Worm (Caenorhabditis elegans): Measurements from ENCODE around the gene tag-281.

The tag-281 gene

DNA sequence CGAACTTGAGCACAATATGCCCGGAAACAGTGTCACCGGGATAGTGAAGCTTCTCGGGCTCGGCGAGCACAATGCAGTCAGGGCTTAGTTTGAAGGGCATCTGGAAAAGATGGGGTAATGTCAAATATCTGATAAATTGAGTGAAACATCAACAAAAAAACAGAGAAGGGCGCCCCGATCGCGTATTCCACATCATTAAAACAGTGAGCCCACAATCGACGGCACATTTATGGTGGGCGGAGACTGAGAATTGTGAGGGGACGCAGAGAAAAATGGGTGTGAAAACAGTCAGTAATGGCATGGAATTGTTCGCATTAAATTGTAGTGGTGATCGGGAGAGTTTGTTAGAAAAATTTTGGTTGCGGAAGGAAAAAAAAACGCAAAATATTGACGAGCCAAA lies 21.2 kb downstream of the tag-281 start, which contains the start of gene arrd-9:
Gene arrd-9, minus strand, starts transcription at position 101 of the 400 bp plus-strand sequence.
- TF ChIP-seq dao-5 (tag; optimal IDR thresholded peaks at IDR 0.05) (no peak), him-1 (tag; optimal IDR thresholded peaks at IDR 0.05) (no peak), W03F9.2 (tag; optimal IDR thresholded peaks at IDR 0.05) (no peak)

DNA sequence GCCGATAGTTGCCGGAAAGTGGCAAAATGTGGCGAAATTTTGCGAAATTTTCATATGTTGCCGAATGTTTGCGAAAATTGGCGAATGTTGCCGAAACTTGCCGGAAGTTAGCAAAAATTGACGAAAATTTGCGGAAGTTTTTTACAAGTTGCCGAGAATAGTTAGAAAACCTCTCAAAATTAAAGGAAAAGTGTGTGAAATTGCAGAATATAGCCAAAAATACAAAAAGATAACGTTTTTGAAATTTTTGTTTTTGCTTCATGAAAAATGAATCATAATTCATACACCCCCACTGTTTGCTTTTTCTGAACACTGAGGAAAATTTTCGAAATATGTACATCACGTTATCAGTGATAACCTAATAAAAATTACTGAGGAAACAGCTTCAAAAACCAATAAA lies 22.1 kb downstream of the tag-281 start:
- TF ChIP-seq dao-5 (tag; optimal IDR thresholded peaks at IDR 0.05) (no peak), him-1 (tag; optimal IDR thresholded peaks at IDR 0.05) (no peak), W03F9.2 (tag; optimal IDR thresholded peaks at IDR 0.05) (no peak)

DNA sequence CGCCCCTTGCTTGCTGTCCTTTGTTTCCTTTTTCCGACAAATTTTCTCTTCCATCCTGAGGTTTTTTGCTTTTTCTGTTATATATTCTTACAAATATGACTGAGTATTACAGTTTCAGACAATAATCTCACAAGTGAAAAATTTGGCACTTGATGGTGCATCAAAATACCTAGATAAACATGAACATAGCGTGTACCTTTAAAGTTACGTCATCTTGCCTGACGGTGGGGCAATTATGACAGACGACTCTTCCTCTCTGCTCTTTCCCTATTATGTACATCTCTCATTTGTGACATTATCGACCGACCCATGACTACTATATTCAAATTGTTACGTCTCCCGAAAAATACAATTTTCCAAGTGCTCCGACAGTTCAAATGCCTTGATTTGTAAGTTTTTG lies 23.1 kb downstream of the tag-281 start, which contains the start of gene fbxb-102:
Gene fbxb-102, plus strand, starts transcription at position 301 of the 400 bp plus-strand sequence.
- TF ChIP-seq W03F9.2 (tag; optimal IDR thresholded peaks at IDR 0.05) (no peak), him-1 (tag; optimal IDR thresholded peaks at IDR 0.05) (no peak), dao-5 (tag; optimal IDR thresholded peaks at IDR 0.05) (no peak)

DNA sequence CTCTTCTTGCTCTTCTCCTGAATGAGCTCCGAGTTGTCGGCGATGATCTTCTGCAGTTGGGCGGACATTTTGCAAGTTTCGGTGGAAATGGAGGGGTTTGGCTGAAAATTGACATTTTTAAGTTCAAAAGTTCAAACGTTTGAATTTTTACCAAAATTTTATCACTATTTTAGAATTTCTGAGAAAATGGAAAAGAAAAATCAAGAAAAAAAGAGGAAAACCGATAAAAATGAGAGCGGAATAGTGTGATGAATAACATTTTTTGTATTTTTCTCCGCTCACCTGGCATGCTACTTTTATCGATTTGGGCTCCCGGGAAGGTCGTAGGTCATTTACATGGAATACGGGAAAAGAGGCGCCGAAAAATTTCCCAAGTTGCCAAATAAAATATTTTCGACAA lies 25.5 kb downstream of the tag-281 start, which contains the start of gene F15A4.10:
Gene F15A4.10, minus strand, starts transcription at position 101 of the 400 bp plus-strand sequence.
- TF ChIP-seq him-1 (tag; optimal IDR thresholded peaks at IDR 0.05) (no peak), W03F9.2 (tag; optimal IDR thresholded peaks at IDR 0.05) (no peak), dao-5 (tag; optimal IDR thresholded peaks at IDR 0.05) (no peak)

DNA sequence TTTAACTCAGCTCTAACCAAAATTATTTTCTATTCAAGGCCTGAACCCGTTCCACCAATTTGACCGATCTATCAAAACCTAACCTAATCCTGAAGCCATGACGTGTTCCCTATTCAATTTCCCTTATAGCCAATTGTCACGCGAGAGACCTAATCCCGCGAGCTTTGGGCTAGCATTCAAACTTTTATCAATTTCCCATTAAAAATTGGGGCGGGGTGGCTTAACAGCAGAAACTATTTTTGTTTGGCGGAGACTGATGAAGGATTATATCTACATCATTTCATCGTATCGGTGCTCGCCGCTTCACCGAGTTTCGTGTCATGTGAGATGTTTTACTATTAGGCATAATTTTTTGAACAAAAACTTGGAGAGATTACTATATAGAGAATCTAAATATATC lies 29.2 kb downstream of the tag-281 start:
- no peak for TF ChIP-seq him-1 (tag; optimal IDR thresholded peaks at IDR 0.05)
- no peak for TF ChIP-seq W03F9.2 (tag; optimal IDR thresholded peaks at IDR 0.05)
- TF ChIP-seq dao-5 (tag; optimal IDR thresholded peaks at IDR 0.05), result no peak

DNA sequence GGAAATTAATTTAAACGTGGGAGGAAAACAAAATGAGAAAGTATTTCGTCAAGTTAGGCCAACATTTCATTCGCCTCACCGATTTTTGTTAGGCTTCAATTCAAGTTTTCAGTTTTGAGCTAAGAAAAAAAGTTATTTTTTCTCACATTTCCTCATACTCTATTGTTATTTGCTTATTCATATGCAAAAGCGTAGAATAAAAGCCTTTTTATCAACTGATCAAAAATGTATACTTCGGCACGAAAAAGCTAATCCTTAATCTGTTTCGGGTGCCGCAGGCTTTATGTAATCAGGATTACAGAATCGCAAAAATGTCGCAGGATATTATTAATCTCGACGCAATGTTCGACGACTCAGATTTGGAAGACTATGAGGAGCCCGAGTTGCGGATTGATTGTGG lies 30.3 kb downstream of the tag-281 start, which contains the start of gene T21B4.15:
Gene T21B4.15, plus strand, starts transcription at position 301 of the 400 bp plus-strand sequence.
- TF ChIP-seq W03F9.2 (tag; optimal IDR thresholded peaks at IDR 0.05) (no peak), him-1 (tag; optimal IDR thresholded peaks at IDR 0.05) (no peak), dao-5 (tag; optimal IDR thresholded peaks at IDR 0.05) (no peak)

DNA sequence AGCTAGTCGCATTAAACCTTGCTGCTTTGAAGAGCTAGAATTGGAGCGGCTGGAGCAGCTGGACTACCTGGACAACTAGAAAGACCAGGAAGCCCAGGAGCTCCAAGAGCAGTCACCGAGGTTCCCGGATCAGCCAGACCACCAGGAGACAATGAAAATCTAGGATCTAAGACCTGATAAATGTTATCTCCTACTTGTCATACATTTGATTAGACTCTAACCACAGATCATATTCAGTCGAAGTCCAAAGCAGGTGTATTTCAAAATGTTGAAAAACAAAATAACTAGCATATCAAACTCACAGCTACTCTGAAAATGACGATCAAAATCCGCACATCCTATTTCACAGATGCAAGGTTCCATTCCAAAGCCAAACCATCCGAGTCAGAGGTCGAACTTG lies 32.4 kb downstream of the tag-281 start, which contains the start of gene srz-6:
Gene srz-6, plus strand, starts transcription at position 301 of the 400 bp plus-strand sequence.
- TF ChIP-seq W03F9.2 (tag; optimal IDR thresholded peaks at IDR 0.05), result no peak
- TF ChIP-seq dao-5 (tag; optimal IDR thresholded peaks at IDR 0.05), result no peak
- no peak for TF ChIP-seq him-1 (tag; optimal IDR thresholded peaks at IDR 0.05)

DNA sequence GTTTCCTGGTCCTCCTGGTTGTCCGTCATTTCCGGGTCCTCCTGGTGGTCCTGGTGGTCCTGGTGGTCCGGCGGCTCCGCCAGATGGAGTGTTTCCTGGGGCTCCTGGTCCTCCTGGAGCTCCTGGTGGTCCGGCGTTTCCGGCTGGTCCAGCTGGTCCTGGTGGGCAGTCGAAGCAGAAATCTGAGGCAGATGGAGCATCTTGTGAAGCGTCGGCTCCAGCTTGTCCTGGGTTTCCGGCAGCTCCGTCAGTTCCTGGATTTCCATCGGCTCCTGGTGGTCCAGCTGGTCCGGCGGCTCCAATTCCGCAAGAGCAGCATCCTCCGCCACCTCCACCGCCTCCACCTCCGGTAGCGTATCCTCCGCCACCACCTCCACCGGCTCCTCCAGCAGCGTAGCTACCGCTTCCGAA lies 34.5 kb downstream of the tag-281 start:
- no peak for TF ChIP-seq W03F9.2 (tag; optimal IDR thresholded peaks at IDR 0.05)
- TF ChIP-seq dao-5 (tag; optimal IDR thresholded peaks at IDR 0.05), result no peak
- no peak for TF ChIP-seq him-1 (tag; optimal IDR thresholded peaks at IDR 0.05)

DNA sequence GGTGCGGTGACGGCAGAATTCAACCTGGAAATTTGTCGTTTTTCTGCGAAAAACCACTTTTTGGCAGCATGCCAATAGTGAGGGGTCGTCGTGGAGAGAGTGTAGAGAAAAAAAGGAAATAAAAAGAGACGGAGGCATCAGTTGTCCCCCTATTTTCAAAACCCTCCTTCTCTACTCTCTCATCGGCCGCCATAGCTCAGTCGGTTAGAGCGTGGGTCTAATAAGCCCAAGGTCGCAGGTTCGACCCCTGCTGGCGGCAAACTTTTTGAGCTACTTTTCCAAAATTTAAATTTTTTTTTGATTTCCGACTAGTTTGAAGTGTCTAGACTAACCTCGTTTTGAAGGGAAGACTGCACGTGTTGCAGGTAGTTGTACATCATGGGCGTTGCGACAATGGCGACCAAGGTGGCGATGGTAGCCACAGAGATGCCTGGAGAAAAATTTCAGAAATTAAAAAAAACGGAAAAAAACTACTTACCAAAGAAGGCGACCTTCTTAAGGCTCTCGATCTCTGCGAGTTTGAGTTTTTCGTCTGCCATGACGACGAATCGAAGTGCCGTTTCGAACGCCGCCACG lies 35.1 kb downstream of the tag-281 start, which contains the start of gene col-85:
Gene col-85, minus strand, starts transcription at position 540 of the 576 bp plus-strand sequence.
- TF ChIP-seq W03F9.2 (tag; optimal IDR thresholded peaks at IDR 0.05) (peak; percentile 51), dao-5 (tag; optimal IDR thresholded peaks at IDR 0.05) (peak; percentile 85), him-1 (tag; optimal IDR thresholded peaks at IDR 0.05) (peak; percentile 68)

DNA sequence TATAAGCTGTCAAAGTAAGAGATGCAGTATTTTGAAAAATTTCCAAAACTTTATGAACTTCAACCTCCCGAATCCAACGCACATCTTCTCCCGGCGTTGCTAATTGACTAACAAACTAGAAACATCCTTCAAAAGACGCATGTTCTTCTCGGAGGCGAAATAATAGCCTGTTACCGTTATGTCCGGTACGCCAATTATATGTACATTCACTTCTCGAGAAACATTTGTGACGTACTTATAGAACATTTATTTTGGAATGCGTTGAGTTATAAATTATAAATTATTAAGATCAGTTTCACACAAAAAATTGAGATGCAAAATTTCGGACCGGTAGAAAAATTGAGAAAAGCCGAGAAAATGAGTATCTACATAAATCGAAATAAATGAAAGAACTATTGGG lies 37.4 kb downstream of the tag-281 start, which contains the start of gene T21B4.3:
Gene T21B4.3, minus strand, starts transcription at position 101 of the 400 bp plus-strand sequence.
- no peak for TF ChIP-seq dao-5 (tag; optimal IDR thresholded peaks at IDR 0.05)
- no peak for TF ChIP-seq him-1 (tag; optimal IDR thresholded peaks at IDR 0.05)
- no peak for TF ChIP-seq W03F9.2 (tag; optimal IDR thresholded peaks at IDR 0.05)

DNA sequence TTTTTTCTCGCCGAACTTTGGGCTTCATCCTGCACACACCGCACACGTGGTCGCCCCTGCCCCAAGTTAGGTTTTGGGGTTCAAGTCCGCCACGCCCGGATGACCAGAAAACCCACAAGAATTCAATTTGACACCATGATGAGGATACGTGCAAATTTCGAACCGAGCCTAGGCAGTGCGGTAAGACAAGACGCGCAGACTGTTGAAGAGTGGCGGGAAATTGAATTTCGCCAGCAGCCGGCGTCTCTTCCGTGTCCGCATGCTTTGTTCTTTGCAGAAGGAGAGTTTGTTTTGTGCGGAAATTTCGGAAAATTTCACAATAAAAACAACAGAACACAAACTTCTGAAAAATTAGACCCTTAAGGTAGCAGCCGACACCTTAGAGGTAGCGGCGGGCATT lies 40.4 kb downstream of the tag-281 start:
- no peak for TF ChIP-seq W03F9.2 (tag; optimal IDR thresholded peaks at IDR 0.05)
- no peak for TF ChIP-seq dao-5 (tag; optimal IDR thresholded peaks at IDR 0.05)
- no peak for TF ChIP-seq him-1 (tag; optimal IDR thresholded peaks at IDR 0.05)

DNA sequence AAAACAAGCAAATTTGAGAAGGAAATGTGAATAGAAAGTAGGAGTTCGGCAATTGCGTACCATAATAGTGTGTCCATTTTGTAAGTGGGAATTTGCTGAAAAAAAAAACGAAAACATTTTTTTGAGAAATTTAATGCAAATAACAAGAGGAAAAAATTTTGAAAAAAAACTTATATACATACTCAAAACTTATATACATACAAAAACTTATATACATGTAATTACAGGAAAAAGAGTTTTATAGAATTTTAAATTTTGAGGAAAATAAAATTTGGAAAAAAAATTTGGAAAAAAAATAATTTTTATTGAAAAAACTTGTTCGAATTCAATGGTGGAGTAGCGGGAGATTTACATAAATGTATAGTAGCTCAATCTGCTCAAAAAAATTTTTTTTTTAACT lies 43.2 kb downstream of the tag-281 start, which contains the start of gene ador-1:
Gene ador-1, minus strand, starts transcription at position 101 of the 400 bp plus-strand sequence.
- TF ChIP-seq dao-5 (tag; optimal IDR thresholded peaks at IDR 0.05), result no peak
- no peak for TF ChIP-seq him-1 (tag; optimal IDR thresholded peaks at IDR 0.05)
- no peak for TF ChIP-seq W03F9.2 (tag; optimal IDR thresholded peaks at IDR 0.05)

DNA sequence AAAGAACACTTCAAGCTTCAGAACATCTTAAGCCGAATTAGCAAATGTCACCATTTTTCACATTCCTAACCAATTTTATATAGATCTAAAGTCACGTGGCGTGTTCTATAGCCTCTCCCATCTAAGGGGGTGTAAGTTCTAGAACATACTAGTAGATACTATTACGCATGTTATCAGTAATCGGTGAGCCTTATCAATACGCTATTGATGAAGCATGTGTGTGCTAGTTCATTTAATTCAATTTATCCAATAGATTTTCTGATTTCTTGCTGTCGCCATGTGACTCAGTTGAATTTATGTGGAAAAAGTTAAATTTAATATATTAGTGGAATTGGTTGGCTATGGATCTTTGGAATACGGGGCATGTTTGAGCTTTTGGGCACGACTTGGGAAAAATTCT lies 47.0 kb downstream of the tag-281 start:
- TF ChIP-seq dao-5 (tag; optimal IDR thresholded peaks at IDR 0.05), result no peak
- TF ChIP-seq him-1 (tag; optimal IDR thresholded peaks at IDR 0.05), result no peak
- no peak for TF ChIP-seq W03F9.2 (tag; optimal IDR thresholded peaks at IDR 0.05)

DNA sequence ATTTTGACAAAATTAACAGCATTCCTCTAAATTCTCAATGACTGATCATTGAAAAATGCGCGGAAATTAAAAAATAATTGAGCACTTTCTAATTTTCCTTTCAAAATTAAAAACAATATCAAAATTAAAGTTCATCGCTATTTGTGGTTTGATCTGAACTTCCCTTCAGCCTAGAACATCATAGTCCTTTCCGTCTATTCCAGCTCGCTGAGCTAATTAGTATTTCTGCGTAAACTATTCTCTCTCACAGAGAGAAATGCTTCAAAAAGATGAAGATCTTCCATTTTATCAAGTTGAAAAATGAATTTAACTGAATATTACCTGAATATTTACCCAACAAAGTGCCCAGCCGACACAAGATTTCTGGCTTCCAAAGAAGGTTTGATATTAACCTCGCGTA lies 47.5 kb downstream of the tag-281 start, which contains the start of gene srh-68:
Gene srh-68, plus strand, starts transcription at position 301 of the 400 bp plus-strand sequence.
- TF ChIP-seq W03F9.2 (tag; optimal IDR thresholded peaks at IDR 0.05) (no peak), him-1 (tag; optimal IDR thresholded peaks at IDR 0.05) (no peak), dao-5 (tag; optimal IDR thresholded peaks at IDR 0.05) (no peak)
